Worm (Caenorhabditis elegans) whole organism, L4 larva: Measurements from ENCODE around the gene dhs-12.

Source experiments
- F10B5.3 ChIP-seq: sonication (generic microtip); optimal IDR thresholded peaks from 2 replicates; lab custom pipeline; 2016; ENCODE audit warnings: mild to moderate bottlenecking, missing genetic modification characterization, missing compliant biosample characterization
- T26A8.4 ChIP-seq: fragments of 200-800 bp; sonication (Bioruptor generic); IDR thresholded peaks from 2 replicates; pipeline ENCODE4 v1.3.6; 2022; ENCODE audit warnings: missing genetic modification characterization, missing compliant biosample characterization
- Y5F2A.4 ChIP-seq: fragments of 200-800 bp; sonication (Bioruptor generic); optimal IDR thresholded peaks from 2 replicates; lab custom pipeline; 2018; ENCODE audit warnings: mild to moderate bottlenecking, missing genetic modification characterization, missing compliant biosample characterization
- ZK337.2 ChIP-seq: fragments of 200-800 bp; sonication (Bioruptor generic); IDR thresholded peaks from 2 replicates; pipeline ENCODE4 v1.3.6; 2022; ENCODE audit warnings: missing genetic modification reagents, missing genetic modification characterization, missing compliant biosample characterization
- ceh-32 ChIP-seq: sonication (generic microtip); optimal IDR thresholded peaks from 2 replicates; lab custom pipeline; 2016; ENCODE audit warnings: mild to moderate bottlenecking, missing genetic modification characterization, missing compliant biosample characterization; ENCODE audit not compliant: poor library complexity
- ceh-82 ChIP-seq: sonication (generic microtip); optimal IDR thresholded peaks from 2 replicates; lab custom pipeline; 2017; ENCODE audit warnings: missing biosample characterization, missing genetic modification characterization
- daf-16 ChIP-seq, 3 experiments: sonication (generic microtip); optimal IDR thresholded peaks; 2 replicates each; lab custom pipeline; 2016 to 2017; ENCODE audit warnings: missing genetic modification characterization in 3 of 3, missing genetic modification reagents in 3 of 3, mild to moderate bottlenecking in 2 of 3, missing compliant biosample characterization in 2 of 3, missing biosample characterization in 1 of 3, moderate library complexity in 1 of 3
- daf-19 ChIP-seq: fragments of 200-800 bp; sonication (Bioruptor generic); conservative IDR thresholded peaks from 2 replicates; pipeline ENCODE4 v1.3.6; 2022; ENCODE audit warnings: missing genetic modification characterization, missing compliant biosample characterization
- dmd-8 ChIP-seq: fragments of 200-800 bp; sonication (Bioruptor generic); IDR thresholded peaks from 2 replicates; pipeline ENCODE4 v1.3.6; 2022; ENCODE audit warnings: missing genetic modification characterization, missing compliant biosample characterization
- duxl-1 ChIP-seq: sonication (generic microtip); optimal IDR thresholded peaks from 2 replicates; lab custom pipeline; 2016; ENCODE audit warnings: mild to moderate bottlenecking, missing genetic modification characterization, moderate library complexity, missing compliant biosample characterization; ENCODE audit not compliant: poor library complexity
- egl-43 ChIP-seq: fragments of 200-800 bp; sonication (Bioruptor generic); IDR thresholded peaks from 2 replicates; pipeline ENCODE4 v1.3.6; 2022; ENCODE audit warnings: missing genetic modification reagents, missing genetic modification characterization, missing compliant biosample characterization
- fkh-10 ChIP-seq: fragments of 150-350 bp; optimal IDR thresholded peaks from 2 replicates; lab custom pipeline; 2014; ENCODE audit warnings: missing biosample characterization, missing genetic modification reagents, missing genetic modification characterization
- fos-1 ChIP-seq: fragments of 150-350 bp; optimal IDR thresholded peaks from 2 replicates; lab custom pipeline; 2014; ENCODE audit warnings: missing biosample characterization, missing genetic modification characterization
- jun-1 ChIP-seq: fragments of 150-350 bp; optimal IDR thresholded peaks from 2 replicates; lab custom pipeline; 2014; ENCODE audit warnings: missing biosample characterization, missing genetic modification reagents, missing genetic modification characterization
- lim-7 ChIP-seq: fragments of 200-800 bp; sonication (Bioruptor generic); IDR thresholded peaks from 2 replicates; pipeline ENCODE4 v1.3.6; 2022; ENCODE audit warnings: missing genetic modification characterization, missing compliant biosample characterization
- lin-1 ChIP-seq: fragments of 200-800 bp; sonication (Bioruptor generic); IDR thresholded peaks from 2 replicates; pipeline ENCODE4 v1.3.6; 2022; ENCODE audit warnings: missing genetic modification reagents, missing genetic modification characterization, missing compliant biosample characterization
- lin-29 ChIP-seq: fragments of 200-800 bp; sonication (Bioruptor generic); IDR thresholded peaks from 2 replicates; pipeline ENCODE4 v1.3.6; 2022; ENCODE audit warnings: missing genetic modification reagents, missing genetic modification characterization, missing compliant biosample characterization
- lin-39 ChIP-seq: fragments of 150-350 bp; optimal IDR thresholded peaks from 2 replicates; lab custom pipeline; 2014; ENCODE audit warnings: missing biosample characterization, missing genetic modification reagents, missing genetic modification characterization
- lsy-2 ChIP-seq, 2 experiments: fragments of 150-350 bp in 1 of 2; sonication (generic microtip) in 1 of 2; optimal IDR thresholded peaks; 2 replicates each; lab custom pipeline; 2014 to 2017; ENCODE audit warnings: missing biosample characterization in 2 of 2, missing genetic modification characterization in 2 of 2
- madf-5 ChIP-seq, 2 experiments: fragments of 200-800 bp; sonication (Bioruptor generic); IDR thresholded peaks; 2 replicates each; pipeline ENCODE4 v1.3.6; 2022; ENCODE audit warnings: missing compliant biosample characterization in 2 of 2, missing genetic modification characterization in 2 of 2
- madf-9 ChIP-seq: fragments of 200-800 bp; sonication (Bioruptor generic); conservative IDR thresholded peaks from 2 replicates; pipeline ENCODE4 v1.3.6; 2022; ENCODE audit warnings: missing genetic modification reagents, missing genetic modification characterization, missing compliant biosample characterization
- mdl-1 ChIP-seq, 2 experiments: fragments of 150-350 bp in 1 of 2; sonication (generic microtip) in 1 of 2; optimal IDR thresholded peaks; 2 replicates each; lab custom pipeline; 2014 to 2017; ENCODE audit warnings: missing biosample characterization in 2 of 2, missing genetic modification characterization in 2 of 2
- mes-2 ChIP-seq: sonication (generic microtip); optimal IDR thresholded peaks from 2 replicates; lab custom pipeline; 2016; ENCODE audit warnings: missing genotype, mild to moderate bottlenecking, missing genetic modification characterization, missing compliant biosample characterization; ENCODE audit not compliant: poor library complexity, severe bottlenecking
- mxl-2 ChIP-seq: fragments of 200-800 bp; sonication (Bioruptor generic); conservative IDR thresholded peaks from 2 replicates; pipeline ENCODE4 v1.3.6; 2022; ENCODE audit warnings: missing genetic modification reagents, missing genetic modification characterization, missing compliant biosample characterization
- mxl-3 ChIP-seq: fragments of 200-800 bp; sonication (Bioruptor generic); optimal IDR thresholded peaks from 2 replicates; lab custom pipeline; 2018; ENCODE audit warnings: mild to moderate bottlenecking, missing genetic modification characterization, missing compliant biosample characterization
- nhr-10 ChIP-seq: fragments of 150-350 bp; optimal IDR thresholded peaks from 2 replicates; lab custom pipeline; 2014; ENCODE audit warnings: missing biosample characterization, missing genetic modification characterization
- nhr-102 ChIP-seq: sonication (generic microtip); optimal IDR thresholded peaks from 2 replicates; lab custom pipeline; 2016; ENCODE audit warnings: mild to moderate bottlenecking, missing genetic modification characterization, moderate library complexity, missing compliant biosample characterization
- nhr-28 ChIP-seq: fragments of 150-350 bp; optimal IDR thresholded peaks from 2 replicates; lab custom pipeline; 2014; ENCODE audit warnings: missing biosample characterization, missing genetic modification characterization
- nhr-42 ChIP-seq: fragments of 200-800 bp; sonication (Bioruptor generic); IDR thresholded peaks from 2 replicates; pipeline ENCODE4 v1.3.6; 2022; ENCODE audit warnings: missing genetic modification characterization, missing compliant biosample characterization
- nhr-6 ChIP-seq: fragments of 150-350 bp; optimal IDR thresholded peaks from 2 replicates; lab custom pipeline; 2014; ENCODE audit warnings: missing biosample characterization, missing genetic modification characterization
- saeg-2 ChIP-seq: fragments of 200-800 bp; sonication (Bioruptor generic); IDR thresholded peaks from 2 replicates; pipeline ENCODE4 v1.3.6; 2022; ENCODE audit warnings: missing genetic modification reagents, missing genetic modification characterization, missing compliant biosample characterization
- sdz-12 ChIP-seq: fragments of 200-800 bp; sonication (Bioruptor generic); optimal IDR thresholded peaks from 2 replicates; lab custom pipeline; 2018; ENCODE audit warnings: mild to moderate bottlenecking, missing genetic modification characterization, missing compliant biosample characterization
- skn-1 ChIP-seq: fragments of 150-350 bp; optimal IDR thresholded peaks from 2 replicates; lab custom pipeline; 2014; ENCODE audit warnings: missing biosample characterization, missing genetic modification characterization
- snpc-1.2 ChIP-seq: fragments of 200-800 bp; sonication (Bioruptor generic); IDR thresholded peaks from 2 replicates; pipeline ENCODE4 v1.3.6; 2022; ENCODE audit warnings: missing genetic modification reagents, missing genetic modification characterization, missing compliant biosample characterization
- unc-39 ChIP-seq: sonication (generic microtip); optimal IDR thresholded peaks from 2 replicates; lab custom pipeline; 2017; ENCODE audit warnings: missing biosample characterization, missing genetic modification characterization
- unc-62 ChIP-seq, 3 experiments: fragments of 150-350 bp in 1 of 3; sonication (generic microtip); optimal IDR thresholded peaks in 2 of 3; peaks in 1 of 3; 1 replicate in 1 of 3; 2 replicates in 2 of 3; lab custom pipeline; 2014 to 2017; ENCODE audit warnings: missing biosample characterization in 3 of 3, missing genetic modification characterization in 3 of 3, missing genetic modification reagents in 3 of 3, missing genotype in 1 of 3
- vab-7 ChIP-seq: fragments of 200-800 bp; sonication (Bioruptor generic); IDR thresholded peaks from 2 replicates; pipeline ENCODE4 v1.3.6; 2022; ENCODE audit warnings: missing genetic modification reagents, missing genetic modification characterization, missing compliant biosample characterization
- zag-1 ChIP-seq: fragments of 150-350 bp; optimal IDR thresholded peaks from 2 replicates; lab custom pipeline; 2014; ENCODE audit warnings: missing biosample characterization, missing genetic modification characterization
- zip-11 ChIP-seq: fragments of 200-800 bp; sonication (Bioruptor generic); IDR thresholded peaks from 2 replicates; pipeline ENCODE4 v1.3.6; 2022; ENCODE audit warnings: missing genetic modification characterization, missing compliant biosample characterization
- ztf-11 ChIP-seq: fragments of 150-350 bp; optimal IDR thresholded peaks from 2 replicates; lab custom pipeline; 2014; ENCODE audit warnings: missing biosample characterization, missing genetic modification characterization

Gene dhs-12

ce11 chrIV:10144909-10145308 is 2.7 kb downstream of the dhs-12 start:
- no peak for TF ChIP-seq ceh-82 (tag; lab: Kevin White, UChicago)
- no peak for TF ChIP-seq nhr-10 (tag; lab: Kevin White, UChicago)
- no peak for TF ChIP-seq F10B5.3 (tag; lab: Kevin White, UChicago)
- no peak for TF ChIP-seq ceh-32 (tag; lab: Kevin White, UChicago)
- TF ChIP-seq unc-62 (GFP tag; optimal IDR thresholded peaks at IDR 0.05 in 1 of 2; lab: Kevin White, UChicago): peak in 1 of 2 experiments; percentile 9
- no peak for TF ChIP-seq unc-62 (tag; optimal IDR thresholded peaks at IDR 0.05; lab: Kevin White, UChicago)

ce11 chrIV:10146885-10147284 is 4.6 kb downstream of the dhs-12 start, which contains the start of gene T14G10.8:
Gene T14G10.8, minus strand, starts transcription at chrIV:10146985.
- TF ChIP-seq mes-2 (tag; lab: Kevin White, UChicago) (no peak), ZK337.2 (GFP tag; lab: Robert Waterston, UW) (no peak), T26A8.4 (no peak), nhr-10 (tag; lab: Kevin White, UChicago) (no peak), skn-1 (tag; lab: Kevin White, UChicago) (no peak)

ce11 chrIV:10148938-10149337 is 6.7 kb downstream of the dhs-12 start, which contains the start of gene pigs-1:
Gene pigs-1, minus strand, starts transcription at chrIV:10149038.
- no peak for TF ChIP-seq mdl-1 (tag; optimal IDR thresholded peaks at IDR 0.05; lab: Kevin White, UChicago)

ce11 chrIV:10150552-10151004 is 8.3 kb downstream of the dhs-12 start, which contains the start of gene tsp-12:
Gene tsp-12, minus strand, starts transcription at chrIV:10150602.
- no peak for TF ChIP-seq unc-62 (GFP tag; optimal IDR thresholded peaks at IDR 0.05 in 1 of 2; lab: Kevin White, UChicago)
- TF ChIP-seq unc-62 (tag; optimal IDR thresholded peaks at IDR 0.05; lab: Kevin White, UChicago): no peak
- peak; percentile 43 for TF ChIP-seq fkh-10 (GFP tag; lab: Kevin White, UChicago)
- peak; percentile 11 for TF ChIP-seq nhr-28 (tag; lab: Kevin White, UChicago)
- TF ChIP-seq lim-7 (GFP tag; lab: Robert Waterston, UW): no peak

- TF ChIP-seq egl-43 (GFP tag; lab: Robert Waterston, UW) (no peak), dmd-8 (no peak), madf-5 (GFP tag; IDR thresholded peaks at IDR 0.05; lab: Robert Waterston, UW) (no peak), ztf-11 (no peak), mxl-3 (peak; percentile 11), vab-7 (GFP tag; lab: Robert Waterston, UW) (no peak), nhr-102 (tag; lab: Kevin White, UChicago) (no peak), saeg-2 (GFP tag; lab: Robert Waterston, UW) (no peak), sdz-12 (GFP tag; lab: Kevin White, UChicago) (no peak), unc-39 (no peak), lin-29 (GFP tag; lab: Robert Waterston, UW) (no peak), fos-1 (tag; lab: Kevin White, UChicago) (no peak), lin-1 (no peak), duxl-1 (tag; lab: Kevin White, UChicago) (no peak), daf-19 (no peak), zag-1 (no peak), daf-16 (GFP tag; optimal IDR thresholded peaks at IDR 0.05; lab: Kevin White, UChicago) (no peak), daf-16 (tag; optimal IDR thresholded peaks at IDR 0.05; lab: Kevin White, UChicago) (no peak), mxl-2 (GFP tag; lab: Robert Waterston, UW) (no peak), snpc-1.2 (GFP tag; lab: Robert Waterston, UW) (no peak), lin-39 (no peak), madf-9 (GFP tag; lab: Robert Waterston, UW) (no peak), lim-7 (GFP tag; lab: Robert Waterston, UW) (no peak), lsy-2 (tag; optimal IDR thresholded peaks at IDR 0.05; lab: Kevin White, UChicago) (peak in 1 of 2 experiments; percentile 96), nhr-42 (GFP tag; lab: Robert Waterston, UW) (no peak), jun-1 (tag; lab: Kevin White, UChicago) (no peak), nhr-6 (tag; lab: Kevin White, UChicago) (peak; percentile 28), zip-11 (no peak), Y5F2A.4 (no peak), ceh-32 (tag; lab: Kevin White, UChicago) (no peak), unc-62 (GFP tag; optimal IDR thresholded peaks at IDR 0.05 in 1 of 2; lab: Kevin White, UChicago) (no peak), unc-62 (tag; optimal IDR thresholded peaks at IDR 0.05; lab: Kevin White, UChicago) (no peak)
Measured at ce11 chrIV:10151439-10151997, 9.3 kb downstream of the dhs-12 start, which contains the start of gene copg-1. Gene copg-1, plus strand, starts transcription at chrIV:10151947.
